Worm (Caenorhabditis elegans): ENCODE data around the gene R02F2.9.

Gene R02F2.9

ce11 chrIII:5504164-5504563 is 5.2 kb downstream of the R02F2.9 start:
- TF ChIP-seq hpl-2 (GFP tag; optimal IDR thresholded peaks at IDR 0.05) (no peak), nhr-20 (tag; optimal IDR thresholded peaks at IDR 0.05) (peak; percentile 72), fkh-4 (tag; optimal IDR thresholded peaks at IDR 0.05; ENCODE audit: borderline replicate concordance) (no peak), blmp-1 (tag; optimal IDR thresholded peaks at IDR 0.05) (peak; percentile 83), aly-2 (tag; optimal IDR thresholded peaks at IDR 0.05) (peak; percentile 86), nhr-84 (tag; optimal IDR thresholded peaks at IDR 0.05) (no peak), zip-4 (GFP tag; optimal IDR thresholded peaks at IDR 0.05) (no peak), skn-1 (tag; optimal IDR thresholded peaks at IDR 0.05) (peak; percentile 46), ceh-63 (GFP tag; optimal IDR thresholded peaks at IDR 0.05) (no peak), tlp-1 (tag; optimal IDR thresholded peaks at IDR 0.05) (no peak), ceh-8 (GFP tag; optimal IDR thresholded peaks at IDR 0.05) (no peak), aha-1 (tag; optimal IDR thresholded peaks at IDR 0.05) (no peak), ceh-88 (GFP tag; IDR thresholded peaks at IDR 0.05) (no peak), lir-3 (tag; optimal IDR thresholded peaks at IDR 0.05; ENCODE audit: poor library complexity) (peak; percentile 34), ztf-11 (tag; optimal IDR thresholded peaks at IDR 0.05) (no peak), mep-1 (tag; optimal IDR thresholded peaks at IDR 0.05) (peak; percentile 86), snpc-4 (tag; optimal IDR thresholded peaks at IDR 0.05) (peak; percentile 16), C16A3.4 (tag; optimal IDR thresholded peaks at IDR 0.05) (peak; percentile 13), vab-15 (tag; optimal IDR thresholded peaks at IDR 0.05) (no peak), Y116A8C.19 (tag; optimal IDR thresholded peaks at IDR 0.05; ENCODE audit: borderline replicate concordance) (no peak), F16B12.6 (tag; optimal IDR thresholded peaks at IDR 0.05) (no peak), isw-1 (GFP tag; IDR thresholded peaks at IDR 0.05) (no peak), dsc-1 (tag; optimal IDR thresholded peaks at IDR 0.05) (no peak), nhr-19 (GFP tag; conservative IDR thresholded peaks at IDR 0.05) (peak; percentile 38), lin-14 (GFP tag; optimal IDR thresholded peaks at IDR 0.05) (peak; percentile 83), hlh-4 (tag; optimal IDR thresholded peaks at IDR 0.05) (no peak), lsy-2 (tag; optimal IDR thresholded peaks at IDR 0.05) (peak; percentile 54 to 60), efl-3 (GFP tag; optimal IDR thresholded peaks at IDR 0.05) (no peak), sptf-1 (tag; optimal IDR thresholded peaks at IDR 0.05) (no peak), ceh-90 (tag; optimal IDR thresholded peaks at IDR 0.05) (no peak), ceh-82 (tag; optimal IDR thresholded peaks at IDR 0.05) (peak; percentile 26 to 64 (median 55)), unc-62 (GFP tag; optimal IDR thresholded peaks at IDR 0.05) (no peak), irx-1 (tag; optimal IDR thresholded peaks at IDR 0.05) (peak; percentile 41), nhr-12 (tag; optimal IDR thresholded peaks at IDR 0.05) (no peak), nhr-76 (tag; optimal IDR thresholded peaks at IDR 0.05) (no peak), C04F5.9 (tag; optimal IDR thresholded peaks at IDR 0.05) (no peak), nhr-90 (tag; optimal IDR thresholded peaks at IDR 0.05; ENCODE audit: poor library complexity) (no peak), jun-1 (tag; optimal IDR thresholded peaks at IDR 0.05) (peak; percentile 61), lin-35 (GFP tag; optimal IDR thresholded peaks at IDR 0.05) (peak; percentile 59 to 70), ets-5 (GFP tag; IDR thresholded peaks at IDR 0.05) (no peak), nhr-47 (tag; optimal IDR thresholded peaks at IDR 0.05) (peak; percentile 64), unc-98 (GFP tag; IDR thresholded peaks at IDR 0.05) (no peak), ces-1 (GFP tag; optimal IDR thresholded peaks at IDR 0.05) (no peak), mef-2 (tag; optimal IDR thresholded peaks at IDR 0.05) (no peak), lin-13 (GFP tag; optimal IDR thresholded peaks at IDR 0.05) (peak; percentile 54), xbp-1 (tag; optimal IDR thresholded peaks at IDR 0.05) (peak; percentile 37), nhr-77 (tag; optimal IDR thresholded peaks at IDR 0.05) (peak; percentile 49), pax-3 (tag; optimal IDR thresholded peaks at IDR 0.05) (peak; percentile 63), unc-86 (tag; optimal IDR thresholded peaks at IDR 0.05) (no peak), hlh-17 (GFP tag; optimal IDR thresholded peaks at IDR 0.05; ENCODE audit: borderline replicate concordance) (no peak), ama-1 (optimal IDR thresholded peaks at IDR 0.05) (peak; percentile 91), snu-23 (GFP tag; optimal IDR thresholded peaks at IDR 0.05) (peak; percentile 77), pag-3 (tag; optimal IDR thresholded peaks at IDR 0.05; ENCODE audit: borderline replicate concordance, insufficient read depth) (no peak), zag-1 (tag; optimal IDR thresholded peaks at IDR 0.05) (no peak)
